Fruit fly (Drosophila melanogaster) whole organism, prepupa: ENCODE results near the gene CG14968.

Source experiments
- CG11294 ChIP-seq: fragments of 200-800 bp; sonication (Bioruptor generic); IDR thresholded peaks from 2 replicates; pipeline ENCODE4 v1.3.6; 2022; ENCODE audit warnings: missing biosample characterization, missing genetic modification characterization
- CG11762 ChIP-seq: fragments of 200-800 bp; sonication (Bioruptor generic); optimal IDR thresholded peaks from 3 replicates; lab custom pipeline; 2016; ENCODE audit warnings: missing biosample characterization, missing genetic modification characterization; ENCODE audit not compliant: insufficient read depth
- CG3919 ChIP-seq: fragments of 200-800 bp; sonication (Bioruptor generic); optimal IDR thresholded peaks from 3 replicates; lab custom pipeline; 2016; ENCODE audit warnings: missing biosample characterization, missing genetic modification characterization
- CG8319 ChIP-seq: fragments of 200-800 bp; sonication (Bioruptor generic); optimal IDR thresholded peaks from 3 replicates; lab custom pipeline; 2016; ENCODE audit warnings: missing biosample characterization, missing genetic modification characterization
- Gug ChIP-seq: fragments of 200-800 bp; sonication (Bioruptor generic); IDR thresholded peaks from 2 replicates; pipeline ENCODE4 v1.3.6; 2022; ENCODE audit warnings: missing biosample characterization, missing genetic modification characterization
- dac ChIP-seq: fragments of 200-800 bp; sonication (Bioruptor generic); optimal IDR thresholded peaks from 2 replicates; lab custom pipeline; 2017; ENCODE audit warnings: missing biosample characterization, mild to moderate bottlenecking, missing genetic modification characterization
- fkh ChIP-seq: fragments of 200-800 bp; sonication (Bioruptor generic); optimal IDR thresholded peaks from 3 replicates; lab custom pipeline; 2017; ENCODE audit warnings: missing biosample characterization, mild to moderate bottlenecking, missing genetic modification characterization, moderate library complexity
- lz ChIP-seq: fragments of 200-800 bp; sonication (Bioruptor generic); optimal IDR thresholded peaks from 3 replicates; lab custom pipeline; 2016; ENCODE audit warnings: missing biosample characterization, missing genetic modification characterization
- ss ChIP-seq, 2 experiments: fragments of 200-800 bp; sonication (Bioruptor generic); optimal IDR thresholded peaks; 2 replicates in 1 of 2; 3 replicates in 1 of 2; lab custom pipeline; 2017 to 2018; ENCODE audit warnings: mild to moderate bottlenecking in 2 of 2, missing biosample characterization in 2 of 2, missing genetic modification characterization in 2 of 2, moderate library complexity in 1 of 2
- svp ChIP-seq: fragments of 200-800 bp; sonication (Bioruptor generic); peaks from one replicate; lab custom pipeline; 2016; ENCODE audit warnings: missing biosample characterization, missing genetic modification characterization

DNA sequence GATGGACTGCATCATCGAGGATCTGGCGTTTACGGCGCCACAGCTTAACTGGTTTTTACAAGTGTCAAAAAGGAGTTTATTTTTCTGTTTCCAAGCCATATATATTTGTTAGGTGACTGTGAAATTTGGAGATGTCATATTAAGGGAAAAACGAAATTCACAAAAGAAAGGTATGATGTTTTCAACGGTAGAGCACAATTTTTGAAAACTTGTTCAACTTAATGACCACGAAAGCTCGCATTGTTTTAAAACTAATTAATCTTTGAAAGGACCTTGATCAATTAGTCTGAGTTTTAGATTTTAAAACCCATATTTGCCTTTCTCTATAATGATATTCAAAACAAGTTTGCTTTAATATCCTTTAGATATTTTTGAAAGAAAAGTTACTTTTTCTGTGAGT, 25.9 kb upstream of the CG14968 start, which contains the start of gene Strip:
- no peak for TF ChIP-seq Gug (GFP tag; lab: Robert Waterston, UW)
- no peak for TF ChIP-seq CG11762 (GFP tag; lab: Kevin White, UChicago)
- TF ChIP-seq CG8319 (GFP tag; lab: Kevin White, UChicago): no peak
- TF ChIP-seq lz (GFP tag; lab: Kevin White, UChicago): no peak
- no peak for TF ChIP-seq fkh
- no peak for TF ChIP-seq svp (GFP tag; lab: Kevin White, UChicago)
- TF ChIP-seq CG3919 (GFP tag; lab: Kevin White, UChicago): no peak
- TF ChIP-seq CG11294 (GFP tag; lab: Robert Waterston, UW): no peak
- TF ChIP-seq dac: no peak
- no peak for TF ChIP-seq ss (GFP tag; optimal IDR thresholded peaks at IDR 0.05; lab: Kevin White, UChicago)
